Fruit fly (Drosophila melanogaster) whole organism, embryonic: ENCODE data around the gene prg.

Source experiments
- Ada2b ChIP-seq: fragments of 200-800 bp; sonication (Bioruptor generic); IDR thresholded peaks from 2 replicates; pipeline ENCODE4 v1.3.6; 2022; ENCODE audit warnings: missing biosample characterization, missing genetic modification characterization
- BEAF-32 ChIP-seq: fragments of 200-800 bp; sonication (Bioruptor generic); optimal IDR thresholded peaks from 3 replicates; lab custom pipeline; 2017; ENCODE audit warnings: missing biosample characterization, missing genetic modification characterization, mild to moderate bottlenecking, moderate library complexity, missing genetic modification reagents
- CG11695 ChIP-seq: fragments of 200-800 bp; sonication (Bioruptor generic); IDR thresholded peaks from 3 replicates; pipeline ENCODE4 v1.3.6; 2022; ENCODE audit warnings: missing biosample characterization, missing genetic modification characterization
- CG14050 ChIP-seq: fragments of 200-800 bp; sonication (Bioruptor generic); IDR thresholded peaks from 3 replicates; pipeline ENCODE4 v1.3.6; 2022; ENCODE audit warnings: missing biosample characterization, missing genetic modification characterization
- CG15514 ChIP-seq: fragments of 200-800 bp; sonication (Bioruptor generic); optimal IDR thresholded peaks from 3 replicates; lab custom pipeline; 2017; ENCODE audit warnings: missing biosample characterization, missing genetic modification characterization, mild to moderate bottlenecking, moderate library complexity, missing genetic modification reagents
- CG17829 ChIP-seq: fragments of 200-800 bp; optimal IDR thresholded peaks from 2 replicates; lab custom pipeline; 2019; ENCODE audit warnings: missing biosample characterization, mild to moderate bottlenecking, missing genetic modification characterization, moderate library complexity
- CG42726 ChIP-seq: fragments of 200-800 bp; sonication (Bioruptor generic); IDR thresholded peaks from 2 replicates; pipeline ENCODE4 v1.3.6; 2022; ENCODE audit warnings: missing biosample characterization, missing genetic modification characterization; ENCODE audit not compliant: partially characterized antibody
- CG43689 ChIP-seq: fragments of 200-800 bp; sonication (Bioruptor generic); IDR thresholded peaks from 2 replicates; pipeline ENCODE4 v1.3.6; 2022; ENCODE audit warnings: missing biosample characterization, missing genetic modification characterization
- CG4424 ChIP-seq: fragments of 200-800 bp; sonication (Bioruptor generic); optimal IDR thresholded peaks from 3 replicates; lab custom pipeline; 2016; ENCODE audit warnings: missing biosample characterization, missing genetic modification characterization
- CG6654 ChIP-seq: fragments of 200-800 bp; sonication (Bioruptor generic); optimal IDR thresholded peaks from 2 replicates; lab custom pipeline; 2017; ENCODE audit warnings: missing biosample characterization, mild to moderate bottlenecking, missing genetic modification characterization
- CG7745 ChIP-seq: fragments of 200-800 bp; sonication (Bioruptor generic); optimal IDR thresholded peaks from 2 replicates; lab custom pipeline; 2018; ENCODE audit warnings: missing biosample characterization, mild to moderate bottlenecking, missing genetic modification characterization, moderate library complexity
- CG7963 ChIP-seq: fragments of 200-800 bp; sonication (Bioruptor generic); IDR thresholded peaks from 3 replicates; pipeline ENCODE4 v1.3.6; 2022; ENCODE audit warnings: missing biosample characterization, missing genetic modification characterization; ENCODE audit not compliant: partially characterized antibody
- CG9932 ChIP-seq: fragments of 200-800 bp; sonication (Bioruptor generic); IDR thresholded peaks from 2 replicates; pipeline ENCODE4 v1.3.6; 2022; ENCODE audit warnings: missing biosample characterization, missing genetic modification characterization
- Dbx ChIP-seq: fragments of 200-800 bp; sonication (Bioruptor generic); IDR thresholded peaks from 3 replicates; pipeline ENCODE4 v1.3.6; 2022; ENCODE audit warnings: missing biosample characterization, missing genetic modification characterization
- Dek ChIP-seq: fragments of 200-800 bp; sonication (Bioruptor generic); optimal IDR thresholded peaks from 3 replicates; lab custom pipeline; 2019; ENCODE audit warnings: missing biosample characterization, mild to moderate bottlenecking, missing genetic modification characterization, moderate library complexity
- E2f2 ChIP-seq: fragments of 200-800 bp; sonication (Bioruptor generic); IDR thresholded peaks from 2 replicates; pipeline ENCODE4 v1.3.6; 2022; ENCODE audit warnings: missing biosample characterization, missing genetic modification characterization
- HmgZ ChIP-seq: fragments of 200-800 bp; sonication (Bioruptor generic); optimal IDR thresholded peaks from 2 replicates; lab custom pipeline; 2018; ENCODE audit warnings: missing biosample characterization, mild to moderate bottlenecking, missing genetic modification characterization
- Hr39 ChIP-seq: fragments of >200 bp; optimal IDR thresholded peaks from 2 replicates; lab custom pipeline; 2017
- Kr ChIP-seq: fragments of 200-800 bp; sonication (Bioruptor generic); optimal IDR thresholded peaks from 2 replicates; lab custom pipeline; 2017; ENCODE audit warnings: missing biosample characterization, mild to moderate bottlenecking, missing genetic modification characterization
- Med ChIP-seq: fragments of 200-800 bp; sonication (Bioruptor generic); peaks from one replicate; lab custom pipeline; 2016; ENCODE audit warnings: missing biosample characterization, missing genetic modification characterization, mild to moderate bottlenecking, inconsistent platforms, moderate library complexity
- Mrtf ChIP-seq: fragments of 200-800 bp; sonication (Bioruptor generic); IDR thresholded peaks from 3 replicates; pipeline ENCODE4 v1.3.6; 2022; ENCODE audit warnings: missing biosample characterization, missing genetic modification characterization
- NK7.1 ChIP-seq: fragments of 200-800 bp; sonication (Bioruptor generic); optimal IDR thresholded peaks from 3 replicates; lab custom pipeline; 2016; ENCODE audit warnings: missing biosample characterization, missing genetic modification characterization
- Six4 ChIP-seq: fragments of 200-800 bp; sonication (Bioruptor generic); optimal IDR thresholded peaks from 2 replicates; lab custom pipeline; 2016; ENCODE audit warnings: missing biosample characterization, missing genetic modification characterization
- Sox100B ChIP-seq: fragments of 200-800 bp; sonication (Bioruptor generic); optimal IDR thresholded peaks from 3 replicates; lab custom pipeline; 2018; ENCODE audit warnings: missing biosample characterization, mild to moderate bottlenecking, missing genetic modification characterization
- Sry-δ ChIP-seq: fragments of 200-800 bp; sonication (Bioruptor generic); optimal IDR thresholded peaks from 2 replicates; lab custom pipeline; 2016; ENCODE audit warnings: missing biosample characterization, missing genetic modification characterization
- ab ChIP-seq: fragments of 200-800 bp; sonication (Bioruptor generic); optimal IDR thresholded peaks from 2 replicates; lab custom pipeline; 2016; ENCODE audit warnings: missing biosample characterization, missing genetic modification characterization
- aop ChIP-seq: fragments of 200-800 bp; sonication (Bioruptor generic); IDR thresholded peaks from 2 replicates; pipeline ENCODE4 v1.3.6; 2022; ENCODE audit warnings: missing biosample characterization, missing genetic modification characterization
- cg ChIP-seq: fragments of 200-800 bp; sonication (Bioruptor generic); optimal IDR thresholded peaks from 3 replicates; lab custom pipeline; 2019; ENCODE audit warnings: missing biosample characterization, mild to moderate bottlenecking, missing genetic modification characterization, moderate library complexity
- crol ChIP-seq: fragments of 200-800 bp; sonication (Bioruptor generic); IDR thresholded peaks from 2 replicates; pipeline ENCODE4 v1.3.6; 2022; ENCODE audit warnings: missing biosample characterization, missing genetic modification characterization
- dysf ChIP-seq: fragments of 200-800 bp; sonication (Bioruptor generic); IDR thresholded peaks from 3 replicates; pipeline ENCODE4 v1.3.6; 2022; ENCODE audit warnings: missing biosample characterization, missing genetic modification characterization
- en ChIP-seq: fragments of 200-800 bp; sonication (Bioruptor generic); optimal IDR thresholded peaks from 2 replicates; lab custom pipeline; 2016; ENCODE audit warnings: missing biosample characterization, missing genetic modification characterization
- fu2 ChIP-seq: fragments of 200-800 bp; sonication (Bioruptor generic); optimal IDR thresholded peaks from 2 replicates; lab custom pipeline; 2016; ENCODE audit warnings: missing biosample characterization, missing genetic modification characterization
- gcm ChIP-seq: fragments of 200-800 bp; sonication (Bioruptor generic); optimal IDR thresholded peaks from 2 replicates; lab custom pipeline; 2019; ENCODE audit warnings: missing biosample characterization, mild to moderate bottlenecking, missing genetic modification characterization, moderate library complexity
- grn ChIP-seq: fragments of 200-800 bp; sonication (Bioruptor generic); optimal IDR thresholded peaks from 3 replicates; lab custom pipeline; 2017; ENCODE audit warnings: missing biosample characterization, missing genetic modification characterization
- gsb-n ChIP-seq: fragments of 200-800 bp; sonication (Bioruptor generic); optimal IDR thresholded peaks from 3 replicates; lab custom pipeline; 2018; ENCODE audit warnings: missing biosample characterization, mild to moderate bottlenecking, missing genetic modification characterization
- hbn ChIP-seq: fragments of 200-800 bp; sonication (Bioruptor generic); IDR thresholded peaks from 2 replicates; pipeline ENCODE4 v1.3.6; 2022; ENCODE audit warnings: missing biosample characterization, missing genetic modification characterization; ENCODE audit not compliant: partially characterized antibody
- ind ChIP-seq: fragments of 200-800 bp; sonication (Bioruptor generic); optimal IDR thresholded peaks from 3 replicates; lab custom pipeline; 2016; ENCODE audit warnings: missing biosample characterization, missing genetic modification characterization
- klu ChIP-seq: fragments of 200-800 bp; sonication (Bioruptor generic); IDR thresholded peaks from 2 replicates; pipeline ENCODE4 v1.3.6; 2022; ENCODE audit warnings: missing biosample characterization, missing genetic modification characterization
- kni ChIP-seq: fragments of 200-800 bp; sonication (Bioruptor generic); optimal IDR thresholded peaks from 3 replicates; lab custom pipeline; 2017; ENCODE audit warnings: mild to moderate bottlenecking, missing biosample characterization, missing genetic modification reagents, missing genetic modification characterization
- mirr ChIP-seq: fragments of 200-800 bp; sonication (Bioruptor generic); optimal IDR thresholded peaks from 3 replicates; lab custom pipeline; 2018; ENCODE audit warnings: missing biosample characterization, mild to moderate bottlenecking, missing genetic modification characterization
- mld ChIP-seq: fragments of 200-800 bp; sonication (Bioruptor generic); IDR thresholded peaks from 3 replicates; pipeline ENCODE4 v1.3.6; 2022; ENCODE audit warnings: missing biosample characterization, missing genetic modification characterization; ENCODE audit not compliant: partially characterized antibody
- nom ChIP-seq: fragments of 200-800 bp; sonication (Bioruptor generic); optimal IDR thresholded peaks from 2 replicates; lab custom pipeline; 2017; ENCODE audit warnings: missing biosample characterization, missing genetic modification characterization, mild to moderate bottlenecking, moderate library complexity, missing genetic modification reagents
- pnt ChIP-seq: fragments of 200-800 bp; sonication (Bioruptor generic); optimal IDR thresholded peaks from 3 replicates; lab custom pipeline; 2016; ENCODE audit warnings: missing biosample characterization, missing genetic modification characterization
- ro ChIP-seq: fragments of 200-800 bp; sonication (Bioruptor generic); IDR thresholded peaks from 2 replicates; pipeline ENCODE4 v1.3.6; 2022; ENCODE audit warnings: missing biosample characterization, missing genetic modification characterization
- schlank ChIP-seq: fragments of 200-800 bp; sonication (Bioruptor generic); optimal IDR thresholded peaks from 2 replicates; lab custom pipeline; 2018; ENCODE audit warnings: missing biosample characterization, mild to moderate bottlenecking, missing genetic modification characterization
- sens ChIP-seq: fragments of 200-800 bp; sonication (Bioruptor generic); peaks from one replicate; lab custom pipeline; 2016; ENCODE audit warnings: missing biosample characterization, missing genetic modification characterization
- so ChIP-seq: fragments of 200-800 bp; sonication (Bioruptor generic); IDR thresholded peaks from 3 replicates; pipeline ENCODE4 v1.3.6; 2022; ENCODE audit warnings: missing biosample characterization, missing genetic modification characterization
- zen2 ChIP-seq: fragments of 200-800 bp; sonication (Bioruptor generic); IDR thresholded peaks from 3 replicates; pipeline ENCODE4 v1.3.6; 2022; ENCODE audit warnings: missing biosample characterization, missing genetic modification characterization; ENCODE audit not compliant: partially characterized antibody

Gene prg

dm6 chr2L:8419382-8419940 is 44.8 kb upstream of the prg start (continued):
- no peak for TF ChIP-seq CG14050 (GFP tag; lab: Robert Waterston, UW)
- peak; percentile 1 for TF ChIP-seq Med (GFP tag; lab: Kevin White, UChicago)
- no peak for TF ChIP-seq Sry-δ (GFP tag; lab: Kevin White, UChicago)
- TF ChIP-seq NK7.1 (GFP tag; lab: Kevin White, UChicago) = no peak
- TF ChIP-seq fu2 (GFP tag; lab: Kevin White, UChicago) = no peak
- TF ChIP-seq E2f2 (GFP tag; lab: Robert Waterston, UW) = no peak
- TF ChIP-seq gsb-n (tag; lab: Kevin White, UChicago) = peak; percentile 38
- no peak for TF ChIP-seq grn (GFP tag; lab: Kevin White, UChicago)
- TF ChIP-seq gcm (GFP tag; lab: Kevin White, UChicago) = peak; percentile 84
- TF ChIP-seq aop (GFP tag; lab: Robert Waterston, UW) = peak; percentile 34; the same call in 1 of the 2 replicates
- TF ChIP-seq CG9932 (GFP tag; lab: Robert Waterston, UW) = no peak
- no peak for TF ChIP-seq pnt (GFP tag; lab: Kevin White, UChicago)
- no peak for TF ChIP-seq Ada2b (GFP tag; lab: Robert Waterston, UW)
- no peak for TF ChIP-seq CG11695
- no peak for TF ChIP-seq mld (GFP tag; lab: Robert Waterston, UW)
- no peak for TF ChIP-seq ro
- no peak for TF ChIP-seq Dek
- no peak for TF ChIP-seq Sox100B (GFP tag; lab: Kevin White, UChicago)
- TF ChIP-seq kni (GFP tag; lab: Kevin White, UChicago) = peak; percentile 51
- peak; percentile 68 for TF ChIP-seq nom (GFP tag; lab: Kevin White, UChicago)
- TF ChIP-seq hbn (GFP tag; lab: Robert Waterston, UW) = no peak
- TF ChIP-seq HmgZ (tag; lab: Kevin White, UChicago) = no peak
- no peak for TF ChIP-seq Six4
- TF ChIP-seq en = no peak
- 0 out of 3 replicates have a peak, but pooled peaks have one; percentile 17 for TF ChIP-seq Mrtf (GFP tag; lab: Robert Waterston, UW)
- no peak for TF ChIP-seq BEAF-32 (GFP tag; lab: Kevin White, UChicago)
- TF ChIP-seq mirr (GFP tag; lab: Kevin White, UChicago) = no peak
- TF ChIP-seq Dbx = no peak
- no peak for TF ChIP-seq CG6654
- TF ChIP-seq CG7745 = no peak
- TF ChIP-seq crol = peak; percentile 81
- TF ChIP-seq cg (GFP tag; lab: Kevin White, UChicago) = peak; percentile 68
- TF ChIP-seq zen2 = no peak
- no peak for TF ChIP-seq CG17829 (tag; lab: Kevin White, UChicago)
- TF ChIP-seq CG42726 = no peak
- no peak for TF ChIP-seq klu (GFP tag; lab: Robert Waterston, UW)
- no peak for TF ChIP-seq Hr39 (lab: Kevin White, UChicago)
- no peak for TF ChIP-seq CG15514 (GFP tag; lab: Kevin White, UChicago)
- TF ChIP-seq CG7963 (GFP tag; lab: Robert Waterston, UW) = no peak
- no peak for TF ChIP-seq CG43689 (GFP tag; lab: Robert Waterston, UW)
- no peak for TF ChIP-seq CG4424 (GFP tag; lab: Kevin White, UChicago)
- no peak for TF ChIP-seq so (GFP tag; lab: Robert Waterston, UW)
- TF ChIP-seq ind (GFP tag; lab: Kevin White, UChicago) = no peak
- peak; percentile 52 for TF ChIP-seq Kr
- no peak for TF ChIP-seq schlank (tag; lab: Kevin White, UChicago)
- TF ChIP-seq sens (GFP tag; lab: Kevin White, UChicago) = peak; percentile 22
- no peak for TF ChIP-seq dysf
- TF ChIP-seq ab = no peak
